Fruit fly (Drosophila melanogaster) whole organism, embryonic: ENCODE data around the gene CG10301.

ENCODE experiments used
- ATbp ChIP-seq: fragments of 200-800 bp; sonication (Bioruptor generic); optimal IDR thresholded peaks from 2 replicates; lab custom pipeline; 2017; ENCODE audit warnings: missing biosample characterization, mild to moderate bottlenecking, missing genetic modification characterization, missing genetic modification reagents
- Awh ChIP-seq: fragments of 200-800 bp; sonication (Bioruptor generic); IDR thresholded peaks from 2 replicates; pipeline ENCODE4, ENCODE4 v1.3.6; 2022; ENCODE audit warnings: missing biosample characterization, missing genetic modification characterization
- B-H2 ChIP-seq: fragments of 200-800 bp; sonication (Bioruptor generic); optimal IDR thresholded peaks from 2 replicates; lab custom pipeline; 2018; ENCODE audit warnings: missing biosample characterization, mild to moderate bottlenecking, missing genetic modification characterization
- CG11085 ChIP-seq: fragments of 200-800 bp; sonication (Bioruptor generic); IDR thresholded peaks from 2 replicates; pipeline ENCODE4 v1.3.6; 2022; ENCODE audit warnings: missing biosample characterization, missing genetic modification characterization
- CG11723 ChIP-seq: fragments of 200-800 bp; sonication (Bioruptor generic); optimal IDR thresholded peaks from 2 replicates; lab custom pipeline; 2017; ENCODE audit warnings: missing biosample characterization, mild to moderate bottlenecking, missing genetic modification characterization
- CG12071 ChIP-seq: fragments of 200-800 bp; sonication (Bioruptor generic); optimal IDR thresholded peaks from 3 replicates; lab custom pipeline; 2018; ENCODE audit warnings: missing biosample characterization, mild to moderate bottlenecking, missing genetic modification characterization
- CG12659 ChIP-seq: fragments of 200-800 bp; sonication (Bioruptor generic); optimal IDR thresholded peaks from 3 replicates; lab custom pipeline; 2017; ENCODE audit warnings: mild to moderate bottlenecking, missing biosample characterization, missing genetic modification reagents, missing genetic modification characterization
- CG12769 ChIP-seq: fragments of 200-800 bp; sonication (Bioruptor generic); optimal IDR thresholded peaks from 2 replicates; lab custom pipeline; 2019; ENCODE audit warnings: missing biosample characterization, mild to moderate bottlenecking, missing genetic modification characterization, moderate library complexity
- CG17359 ChIP-seq: fragments of 200-800 bp; sonication (Bioruptor generic); optimal IDR thresholded peaks from 3 replicates; lab custom pipeline; 2018; ENCODE audit warnings: missing biosample characterization, mild to moderate bottlenecking, missing genetic modification characterization, moderate library complexity
- CG1832 ChIP-seq: fragments of 200-800 bp; sonication (Bioruptor generic); optimal IDR thresholded peaks from 2 replicates; lab custom pipeline; 2017; ENCODE audit warnings: missing biosample characterization, mild to moderate bottlenecking, missing genetic modification characterization, inconsistent platforms
- CG30020 ChIP-seq: fragments of 200-800 bp; optimal IDR thresholded peaks from 2 replicates; lab custom pipeline; 2019; ENCODE audit warnings: missing biosample characterization, mild to moderate bottlenecking, missing genetic modification characterization, moderate library complexity
- CG32772 ChIP-seq: fragments of 200-800 bp; sonication (Bioruptor generic); IDR thresholded peaks from 2 replicates; pipeline ENCODE4 v1.3.6; 2022; ENCODE audit warnings: missing biosample characterization, missing genetic modification characterization
- CG6854 ChIP-seq: fragments of 200-800 bp; sonication (Bioruptor generic); optimal IDR thresholded peaks from 3 replicates; lab custom pipeline; 2017; ENCODE audit warnings: missing biosample characterization, mild to moderate bottlenecking, missing genetic modification characterization
- CG7357 ChIP-seq: fragments of 200-800 bp; sonication (Bioruptor generic); IDR thresholded peaks from 3 replicates; pipeline ENCODE4 v1.3.6; 2022; ENCODE audit warnings: missing biosample characterization, missing genetic modification characterization
- CG7372 ChIP-seq: fragments of 200-800 bp; sonication (Bioruptor generic); IDR thresholded peaks from 2 replicates; pipeline ENCODE4 v1.3.6; 2022; ENCODE audit warnings: missing biosample characterization, missing genetic modification characterization
- CG8359 ChIP-seq: fragments of 200-800 bp; sonication (Bioruptor generic); optimal IDR thresholded peaks from 2 replicates; lab custom pipeline; 2017; ENCODE audit warnings: missing biosample characterization, mild to moderate bottlenecking, missing genetic modification characterization, borderline replicate concordance
- CG9727 ChIP-seq: fragments of 200-800 bp; sonication (Bioruptor generic); optimal IDR thresholded peaks from 3 replicates; lab custom pipeline; 2017; ENCODE audit warnings: missing biosample characterization, mild to moderate bottlenecking, missing genetic modification characterization
- Eip74EF ChIP-seq, 2 experiments: fragments of 200-800 bp in 1 of 2; fragments of >200 bp in 1 of 2; sonication (Bioruptor generic) in 1 of 2; optimal IDR thresholded peaks; 2 replicates each; lab custom pipeline; 2017 to 2019; ENCODE audit warnings: missing biosample characterization in 2 of 2, missing genetic modification characterization in 2 of 2, mild to moderate bottlenecking in 1 of 2, moderate library complexity in 1 of 2
- Elba2 ChIP-seq: fragments of 200-800 bp; sonication (Bioruptor generic); optimal IDR thresholded peaks from 3 replicates; lab custom pipeline; 2016; ENCODE audit warnings: missing biosample characterization, missing genetic modification characterization
- H15 ChIP-seq: fragments of 200-800 bp; sonication (Bioruptor generic); IDR thresholded peaks from 3 replicates; pipeline ENCODE4 v1.3.6; 2022; ENCODE audit warnings: missing biosample characterization, missing genetic modification characterization
- HLH4C ChIP-seq: fragments of 200-800 bp; sonication (Bioruptor generic); IDR thresholded peaks from 3 replicates; pipeline ENCODE4 v1.3.6; 2022; ENCODE audit warnings: missing biosample characterization, missing genetic modification characterization; ENCODE audit not compliant: partially characterized antibody
- HLHmδ ChIP-seq: fragments of 200-800 bp; sonication (Bioruptor generic); optimal IDR thresholded peaks from 2 replicates; lab custom pipeline; 2018; ENCODE audit warnings: missing biosample characterization, mild to moderate bottlenecking, missing genetic modification characterization, moderate library complexity
- Med ChIP-seq: fragments of 200-800 bp; sonication (Bioruptor generic); peaks from one replicate; lab custom pipeline; 2016; ENCODE audit warnings: missing biosample characterization, missing genetic modification characterization, mild to moderate bottlenecking, inconsistent platforms, moderate library complexity
- Nf-YB ChIP-seq: fragments of 200-800 bp; sonication (Bioruptor generic); optimal IDR thresholded peaks from 3 replicates; lab custom pipeline; 2019; ENCODE audit warnings: missing biosample characterization, mild to moderate bottlenecking, missing genetic modification characterization, moderate library complexity
- Xrp1 ChIP-seq: fragments of 200-800 bp; sonication (Bioruptor generic); IDR thresholded peaks from 2 replicates; pipeline ENCODE4 v1.3.6; 2022; ENCODE audit warnings: missing biosample characterization, missing genetic modification characterization
- abd-A ChIP-seq: fragments of 200-800 bp; sonication (Bioruptor generic); optimal IDR thresholded peaks from 3 replicates; lab custom pipeline; 2019; ENCODE audit warnings: missing biosample characterization, mild to moderate bottlenecking, missing genetic modification characterization, moderate library complexity
- bigmax ChIP-seq: fragments of 200-800 bp; sonication (Bioruptor generic); optimal IDR thresholded peaks from 2 replicates; lab custom pipeline; 2018; ENCODE audit warnings: missing biosample characterization, mild to moderate bottlenecking, missing genetic modification characterization
- ci ChIP-seq: fragments of 200-800 bp; sonication (Bioruptor generic); IDR thresholded peaks from 3 replicates; pipeline ENCODE4 v1.3.6; 2022; ENCODE audit warnings: missing biosample characterization, missing genetic modification characterization
- corto ChIP-seq: fragments of 200-800 bp; sonication (Bioruptor generic); optimal IDR thresholded peaks from 2 replicates; lab custom pipeline; 2016; ENCODE audit warnings: missing biosample characterization, mild to moderate bottlenecking, missing genetic modification characterization, moderate library complexity
- gce ChIP-seq: fragments of 200-800 bp; sonication (Bioruptor generic); IDR thresholded peaks from 3 replicates; pipeline ENCODE4 v1.3.6; 2022; ENCODE audit warnings: missing biosample characterization, missing genetic modification characterization
- gcm2 ChIP-seq: fragments of 200-800 bp; sonication (Bioruptor generic); optimal IDR thresholded peaks from 2 replicates; lab custom pipeline; 2016; ENCODE audit warnings: missing biosample characterization, missing genetic modification characterization
- hbn ChIP-seq: fragments of 200-800 bp; sonication (Bioruptor generic); IDR thresholded peaks from 2 replicates; pipeline ENCODE4 v1.3.6; 2022; ENCODE audit warnings: missing biosample characterization, missing genetic modification characterization; ENCODE audit not compliant: partially characterized antibody
- jumu ChIP-seq: fragments of 200-800 bp; sonication (Bioruptor generic); optimal IDR thresholded peaks from 3 replicates; lab custom pipeline; 2016; ENCODE audit warnings: missing biosample characterization, missing genetic modification characterization
- kay ChIP-seq: fragments of 200-800 bp; sonication (Bioruptor generic); optimal IDR thresholded peaks from 2 replicates; lab custom pipeline; 2016; ENCODE audit warnings: missing biosample characterization, missing genetic modification characterization
- oc ChIP-seq: fragments of 200-800 bp; sonication (Bioruptor generic); optimal IDR thresholded peaks from 2 replicates; lab custom pipeline; 2018; ENCODE audit warnings: missing biosample characterization, mild to moderate bottlenecking, missing genetic modification characterization, moderate library complexity
- org-1 ChIP-seq: fragments of 200-800 bp; sonication (Bioruptor generic); optimal IDR thresholded peaks from 2 replicates; lab custom pipeline; 2017; ENCODE audit warnings: missing biosample characterization, missing genetic modification characterization
- pb ChIP-seq: fragments of 200-800 bp; sonication (Bioruptor generic); optimal IDR thresholded peaks from 3 replicates; lab custom pipeline; 2016; ENCODE audit warnings: missing biosample characterization, missing genetic modification characterization
- pho ChIP-seq: fragments of 200-800 bp; sonication (Bioruptor generic); optimal IDR thresholded peaks from 2 replicates; lab custom pipeline; 2016; ENCODE audit warnings: missing biosample characterization, missing genetic modification characterization
- so ChIP-seq: fragments of 200-800 bp; sonication (Bioruptor generic); IDR thresholded peaks from 3 replicates; pipeline ENCODE4 v1.3.6; 2022; ENCODE audit warnings: missing biosample characterization, missing genetic modification characterization
- stwl ChIP-seq: fragments of 200-800 bp; sonication (Bioruptor generic); optimal IDR thresholded peaks from 3 replicates; lab custom pipeline; 2018; ENCODE audit warnings: missing biosample characterization, mild to moderate bottlenecking, missing genetic modification characterization, moderate library complexity
- vvl ChIP-seq: fragments of 200-800 bp; sonication (Bioruptor generic); IDR thresholded peaks from 2 replicates; pipeline ENCODE4 v1.3.6; 2022; ENCODE audit warnings: missing biosample characterization, missing genetic modification characterization
- zen2 ChIP-seq: fragments of 200-800 bp; sonication (Bioruptor generic); IDR thresholded peaks from 3 replicates; pipeline ENCODE4 v1.3.6; 2022; ENCODE audit warnings: missing biosample characterization, missing genetic modification characterization; ENCODE audit not compliant: partially characterized antibody

The CG10301 gene

DNA sequence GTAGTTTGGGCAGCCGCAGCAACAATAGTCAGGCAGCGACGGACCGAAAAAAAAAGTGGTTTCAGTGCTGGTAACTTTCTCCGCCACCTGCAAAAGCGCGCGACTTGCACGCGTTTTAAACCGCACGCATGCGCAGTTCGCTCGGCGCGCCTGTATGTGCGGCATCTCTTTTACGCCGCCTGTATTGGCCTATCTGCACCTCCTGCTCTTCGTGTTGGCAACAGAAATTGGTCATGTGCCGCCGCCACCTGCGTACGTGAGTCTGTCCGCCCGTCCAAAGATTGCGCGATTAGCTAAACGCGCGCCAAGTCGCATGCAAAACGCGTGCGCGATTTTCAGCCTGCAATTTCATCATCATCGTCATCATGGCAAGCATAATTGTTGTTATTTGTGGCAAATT is 25.7 kb downstream of the CG10301 start (continued):
- TF ChIP-seq org-1 (no peak), HLH4C (GFP tag; lab: Robert Waterston, UW) (0 out of 3 replicates have a peak, but pooled peaks have one; percentile 20), CG32772 (GFP tag; lab: Robert Waterston, UW) (no peak), kay (GFP tag; lab: Kevin White, UChicago) (no peak), corto (GFP tag; lab: Kevin White, UChicago) (no peak), CG11723 (no peak), pho (GFP tag; lab: Kevin White, UChicago) (no peak), Elba2 (GFP tag; lab: Kevin White, UChicago) (no peak), CG8359 (peak; percentile 100), CG1832 (GFP tag; lab: Kevin White, UChicago) (no peak), bigmax (GFP tag; lab: Kevin White, UChicago) (no peak)
- TF ChIP-seq, all 482 proteins: peak for 12

DNA sequence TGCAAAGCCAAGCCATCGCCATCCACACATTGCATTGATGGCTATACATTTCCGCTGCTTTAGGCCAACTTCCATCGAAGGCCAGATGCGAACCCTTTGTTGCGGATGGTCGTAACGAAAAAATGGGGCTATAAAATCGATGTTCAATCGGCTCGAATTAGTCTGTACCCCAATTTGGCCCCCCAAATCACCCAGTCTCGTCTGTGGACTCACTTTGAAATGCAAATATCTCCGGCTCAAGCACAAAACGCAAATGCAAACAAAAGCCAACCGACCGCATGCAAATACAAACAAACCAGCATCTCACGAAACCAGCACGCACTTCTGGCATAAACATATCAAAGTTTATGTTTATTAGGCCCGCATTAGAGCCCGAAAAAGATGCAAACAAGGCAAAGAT is 26.4 kb downstream of the CG10301 start:
- TF ChIP-seq abd-A (tag; lab: Kevin White, UChicago) = peak; percentile 62
- no peak for TF ChIP-seq gcm2 (GFP tag; lab: Kevin White, UChicago)
- peak; percentile 54; the same call in 1 of the 3 replicates for TF ChIP-seq ci (GFP tag; lab: Robert Waterston, UW)
- peak; percentile 14 for TF ChIP-seq CG12071 (GFP tag; lab: Kevin White, UChicago)
- no peak for TF ChIP-seq HLHmδ
- peak; percentile 59 for TF ChIP-seq CG12769 (tag; lab: Kevin White, UChicago)
- TF ChIP-seq CG7372 (GFP tag; lab: Robert Waterston, UW) = no peak
- no peak for TF ChIP-seq CG30020 (tag; lab: Kevin White, UChicago)
- TF ChIP-seq vvl (GFP tag; lab: Robert Waterston, UW) = peak; percentile 62; the same call in 1 of the 2 replicates
- no peak for TF ChIP-seq CG12659 (GFP tag; lab: Kevin White, UChicago)
- TF ChIP-seq hbn (GFP tag; lab: Robert Waterston, UW) = no peak
- TF ChIP-seq CG7357 (GFP tag; lab: Robert Waterston, UW) = no peak
- TF ChIP-seq Med (GFP tag; lab: Kevin White, UChicago) = peak; percentile 65
- TF ChIP-seq Eip74EF (GFP tag; optimal IDR thresholded peaks at IDR 0.05; lab: Kevin White, UChicago) = peak in 1 of 2 experiments; percentile 16
- TF ChIP-seq oc (tag; lab: Kevin White, UChicago) = peak; percentile 17
- no peak for TF ChIP-seq stwl (tag; lab: Kevin White, UChicago)
- no peak for TF ChIP-seq gce (GFP tag; lab: Robert Waterston, UW)
- no peak for TF ChIP-seq CG11085 (GFP tag; lab: Robert Waterston, UW)
- peak; percentile 42; the same call in 1 of the 3 replicates for TF ChIP-seq H15 (GFP tag; lab: Robert Waterston, UW)
- TF ChIP-seq so (GFP tag; lab: Robert Waterston, UW) = 0 out of 3 replicates have a peak, but pooled peaks have one; percentile 21
- TF ChIP-seq CG17359 (tag; lab: Kevin White, UChicago) = no peak
- no peak for TF ChIP-seq Nf-YB (GFP tag; lab: Kevin White, UChicago)
- TF ChIP-seq Awh = peak; percentile 58; the same call in 1 of the 2 replicates
- TF ChIP-seq Xrp1 (GFP tag; lab: Robert Waterston, UW) = 0 out of 2 replicates have a peak, but pooled peaks have one; percentile 16
- TF ChIP-seq CG6854 (GFP tag; lab: Kevin White, UChicago) = no peak
- peak; percentile 7 for TF ChIP-seq pb
- TF ChIP-seq zen2 (GFP tag; lab: Robert Waterston, UW) = no peak
- peak; percentile 42 for TF ChIP-seq ATbp
- TF ChIP-seq B-H2 (GFP tag; lab: Kevin White, UChicago) = no peak
- no peak for TF ChIP-seq jumu (GFP tag; lab: Kevin White, UChicago)
- TF ChIP-seq CG9727 (GFP tag; lab: Kevin White, UChicago) = no peak
